Worm (Caenorhabditis elegans) whole organism, L2 larva: Measurements from ENCODE around the gene grl-5.

Source experiments
- R02D3.7 ChIP-seq: fragments of 150-350 bp; optimal IDR thresholded peaks from 2 replicates; lab custom pipeline; 2014; ENCODE audit warnings: missing biosample characterization, missing genetic modification characterization
- alr-1 ChIP-seq: fragments of 150-350 bp; optimal IDR thresholded peaks from 2 replicates; lab custom pipeline; 2014; ENCODE audit warnings: missing biosample characterization, missing genetic modification characterization
- elt-3 ChIP-seq: sonication (generic microtip); optimal IDR thresholded peaks from 2 replicates; lab custom pipeline; 2017; ENCODE audit warnings: missing biosample characterization, missing genetic modification characterization
- fos-1 ChIP-seq: fragments of 150-350 bp; optimal IDR thresholded peaks from 2 replicates; lab custom pipeline; 2014; ENCODE audit warnings: missing biosample characterization, missing genetic modification characterization
- lin-11 ChIP-seq: fragments of 150-350 bp; sonication (generic microtip); optimal IDR thresholded peaks from 2 replicates; lab custom pipeline; 2014; ENCODE audit warnings: missing biosample characterization, missing genetic modification characterization, inconsistent platforms, mixed read lengths
- nhr-12 ChIP-seq: fragments of 150-350 bp; optimal IDR thresholded peaks from 2 replicates; lab custom pipeline; 2014; ENCODE audit warnings: missing biosample characterization, missing genetic modification characterization
- nhr-25 ChIP-seq: fragments of 150-350 bp; sonication (generic microtip); optimal IDR thresholded peaks from 3 replicates; lab custom pipeline; 2014; ENCODE audit warnings: missing biosample characterization, missing genetic modification characterization
- sma-3 ChIP-seq: sonication (generic microtip); optimal IDR thresholded peaks from 2 replicates; lab custom pipeline; 2016; ENCODE audit warnings: missing genetic modification reagents, missing genetic modification characterization, missing compliant biosample characterization
- snpc-4 ChIP-seq: fragments of 150-350 bp; optimal IDR thresholded peaks from 2 replicates; lab custom pipeline; 2014; ENCODE audit warnings: missing biosample characterization, missing genetic modification characterization
- unc-39 ChIP-seq: fragments of 150-350 bp; optimal IDR thresholded peaks from 2 replicates; lab custom pipeline; 2014; ENCODE audit warnings: missing biosample characterization, missing genetic modification characterization
- zag-1 ChIP-seq: fragments of 150-350 bp; optimal IDR thresholded peaks from 2 replicates; lab custom pipeline; 2014; ENCODE audit warnings: missing biosample characterization, missing genetic modification characterization

- TF ChIP-seq nhr-12, result no peak
- TF ChIP-seq zag-1, result no peak
- TF ChIP-seq sma-3 (GFP tag; lab: Kevin White, UChicago), result no peak
- no peak for TF ChIP-seq R02D3.7 (tag; lab: Kevin White, UChicago)
- TF ChIP-seq alr-1 (tag; lab: Kevin White, UChicago), result no peak
- no peak for TF ChIP-seq nhr-25 (tag; lab: Kevin White, UChicago)
- no peak for TF ChIP-seq fos-1 (tag; lab: Kevin White, UChicago)
- TF ChIP-seq elt-3 (tag; lab: Kevin White, UChicago), result no peak
- no peak for TF ChIP-seq snpc-4 (tag; lab: Kevin White, UChicago)
- TF ChIP-seq lin-11, result no peak
- no peak for TF ChIP-seq unc-39 (tag; lab: Kevin White, UChicago)
These were observed 14.3 kb downstream of the grl-5 start, which contains the start of gene F13A2.4 for ce11 chrV:4400118-4400517.
